Worm (Caenorhabditis elegans) whole organism, mixed stage, embryonic: ENCODE results near the gene srh-87.

Source experiments
- M03D4.4 ChIP-seq: sonication (generic microtip); optimal IDR thresholded peaks from 2 replicates; lab custom pipeline; 2017; ENCODE audit warnings: mild to moderate bottlenecking, missing genetic modification characterization, missing compliant biosample characterization
- bed-3 ChIP-seq: fragments of 200-800 bp; sonication (Bioruptor generic); optimal IDR thresholded peaks from 3 replicates; lab custom pipeline; 2018; ENCODE audit warnings: mild to moderate bottlenecking, missing genetic modification characterization, moderate library complexity, missing compliant biosample characterization
- blmp-1 ChIP-seq: fragments of 150-350 bp; optimal IDR thresholded peaks from 2 replicates; lab custom pipeline; 2014; ENCODE audit warnings: missing biosample characterization, missing genetic modification characterization
- ceh-39 ChIP-seq: fragments of 150-350 bp; optimal IDR thresholded peaks from 2 replicates; lab custom pipeline; 2014; ENCODE audit warnings: missing biosample characterization, missing genetic modification characterization
- ceh-83 ChIP-seq: fragments of 200-800 bp; sonication (Bioruptor generic); optimal IDR thresholded peaks from 2 replicates; lab custom pipeline; 2018; ENCODE audit warnings: mild to moderate bottlenecking, missing genetic modification characterization, missing compliant biosample characterization
- ces-1 ChIP-seq: fragments of 150-350 bp; optimal IDR thresholded peaks from 2 replicates; lab custom pipeline; 2014; ENCODE audit warnings: missing biosample characterization, missing genetic modification reagents, missing genetic modification characterization
- drap-1 ChIP-seq: fragments of 200-800 bp; sonication (Bioruptor generic); optimal IDR thresholded peaks from 3 replicates; lab custom pipeline; 2018; ENCODE audit warnings: mild to moderate bottlenecking, missing genetic modification characterization, missing compliant biosample characterization
- elt-3 ChIP-seq: fragments of 150-350 bp; optimal IDR thresholded peaks from 2 replicates; lab custom pipeline; 2014; ENCODE audit warnings: missing biosample characterization, missing genetic modification characterization
- flh-1 ChIP-seq: fragments of 200-800 bp; sonication (Bioruptor generic); optimal IDR thresholded peaks from 2 replicates; lab custom pipeline; 2018; ENCODE audit warnings: mild to moderate bottlenecking, missing genetic modification characterization, moderate library complexity, missing compliant biosample characterization
- ham-2 ChIP-seq: fragments of 200-800 bp; sonication (Bioruptor generic); optimal IDR thresholded peaks from 2 replicates; lab custom pipeline; 2018; ENCODE audit warnings: mild to moderate bottlenecking, missing genetic modification characterization, missing compliant biosample characterization
- hlh-1 ChIP-seq: fragments of 150-350 bp; optimal IDR thresholded peaks from 2 replicates; lab custom pipeline; 2014; ENCODE audit warnings: missing biosample characterization, missing genetic modification reagents, missing genetic modification characterization
- lin-13 ChIP-seq: fragments of 150-350 bp; optimal IDR thresholded peaks from 2 replicates; lab custom pipeline; 2014; ENCODE audit warnings: missing biosample characterization, missing genetic modification characterization
- lin-32 ChIP-seq: fragments of 200-800 bp; sonication (Bioruptor generic); optimal IDR thresholded peaks from 2 replicates; lab custom pipeline; 2018; ENCODE audit warnings: mild to moderate bottlenecking, missing genetic modification characterization, missing compliant biosample characterization
- lsy-2 ChIP-seq: fragments of 150-350 bp; optimal IDR thresholded peaks from 2 replicates; lab custom pipeline; 2014; ENCODE audit warnings: missing biosample characterization, missing genetic modification characterization
- mab-5 ChIP-seq: fragments of 150-350 bp; optimal IDR thresholded peaks from 2 replicates; lab custom pipeline; 2014; ENCODE audit warnings: missing biosample characterization, missing genetic modification characterization
- mls-2 ChIP-seq: sonication (generic microtip); optimal IDR thresholded peaks from 2 replicates; lab custom pipeline; 2016; ENCODE audit warnings: mild to moderate bottlenecking, missing genetic modification characterization, moderate library complexity, missing compliant biosample characterization
- nhr-12 ChIP-seq: fragments of 150-350 bp; optimal IDR thresholded peaks from 2 replicates; lab custom pipeline; 2014; ENCODE audit warnings: missing biosample characterization, missing genetic modification characterization
- nhr-2 ChIP-seq: fragments of 150-350 bp; optimal IDR thresholded peaks from 2 replicates; lab custom pipeline; 2014; ENCODE audit warnings: missing biosample characterization, missing genetic modification characterization
- nhr-237 ChIP-seq: fragments of 150-350 bp; optimal IDR thresholded peaks from 2 replicates; lab custom pipeline; 2014; ENCODE audit warnings: missing biosample characterization, missing genetic modification characterization
- pha-4 ChIP-seq: fragments of 150-350 bp; optimal IDR thresholded peaks from 2 replicates; lab custom pipeline; 2018; ENCODE audit warnings: missing biosample characterization, missing genetic modification reagents, missing genetic modification characterization
- sptf-1 ChIP-seq: sonication (generic microtip); optimal IDR thresholded peaks from 2 replicates; lab custom pipeline; 2017; ENCODE audit warnings: mild to moderate bottlenecking, missing genetic modification characterization, moderate library complexity, missing compliant biosample characterization
- tbx-8 ChIP-seq: fragments of 200-800 bp; sonication (Bioruptor generic); optimal IDR thresholded peaks from 2 replicates; lab custom pipeline; 2018; ENCODE audit warnings: mild to moderate bottlenecking, missing genetic modification characterization, moderate library complexity, missing compliant biosample characterization
- unc-120 ChIP-seq: sonication (generic microtip); optimal IDR thresholded peaks from 2 replicates; lab custom pipeline; 2017; ENCODE audit warnings: missing genetic modification characterization, missing compliant biosample characterization; ENCODE audit not compliant: poor library complexity, severe bottlenecking
- unc-39 ChIP-seq: fragments of 150-350 bp; optimal IDR thresholded peaks from 2 replicates; lab custom pipeline; 2014; ENCODE audit warnings: missing biosample characterization, missing genetic modification characterization
- unc-62 ChIP-seq: fragments of 150-350 bp; optimal IDR thresholded peaks from 2 replicates; lab custom pipeline; 2014; ENCODE audit warnings: missing biosample characterization, missing genetic modification reagents, missing genetic modification characterization
- zip-8 ChIP-seq: fragments of 150-350 bp; optimal IDR thresholded peaks from 2 replicates; lab custom pipeline; 2014; ENCODE audit warnings: missing biosample characterization, missing genetic modification characterization
- ztf-11 ChIP-seq: fragments of 150-350 bp; optimal IDR thresholded peaks from 2 replicates; lab custom pipeline; 2014; ENCODE audit warnings: missing biosample characterization, missing genetic modification characterization

The srh-87 gene

DNA sequence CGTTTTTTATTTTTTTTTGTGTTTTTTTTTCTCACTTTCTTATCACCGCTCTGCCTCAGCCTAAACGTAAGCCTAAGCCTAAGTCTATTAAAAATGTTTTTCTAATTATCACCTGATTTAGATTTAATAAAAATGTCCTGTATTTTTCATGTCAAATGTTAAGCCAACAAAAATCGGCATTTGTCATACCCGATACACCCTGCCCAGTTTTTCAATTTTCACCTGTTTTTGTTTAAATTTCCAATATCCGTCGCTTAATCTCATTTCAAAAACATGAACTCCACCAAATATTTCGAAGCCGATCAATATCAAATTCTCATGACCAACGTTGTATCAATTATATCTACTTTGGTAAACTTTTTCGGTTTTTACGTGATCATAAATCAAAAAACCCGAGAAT is 14.2 kb downstream of the srh-87 start, which contains the start of gene C31B8.1:
C31B8.1 (plus strand) TSS at position 301 of the 400 bp plus-strand sequence.
- no peak for TF ChIP-seq zip-8 (tag; lab: Kevin White, UChicago)
- TF ChIP-seq ztf-11: no peak
- TF ChIP-seq flh-1 (GFP tag; lab: Kevin White, UChicago): no peak
- no peak for TF ChIP-seq nhr-237 (tag; lab: Kevin White, UChicago)
- TF ChIP-seq blmp-1 (tag; lab: Kevin White, UChicago): no peak
- TF ChIP-seq ceh-39: no peak
- no peak for TF ChIP-seq mab-5 (tag; lab: Kevin White, UChicago)

DNA sequence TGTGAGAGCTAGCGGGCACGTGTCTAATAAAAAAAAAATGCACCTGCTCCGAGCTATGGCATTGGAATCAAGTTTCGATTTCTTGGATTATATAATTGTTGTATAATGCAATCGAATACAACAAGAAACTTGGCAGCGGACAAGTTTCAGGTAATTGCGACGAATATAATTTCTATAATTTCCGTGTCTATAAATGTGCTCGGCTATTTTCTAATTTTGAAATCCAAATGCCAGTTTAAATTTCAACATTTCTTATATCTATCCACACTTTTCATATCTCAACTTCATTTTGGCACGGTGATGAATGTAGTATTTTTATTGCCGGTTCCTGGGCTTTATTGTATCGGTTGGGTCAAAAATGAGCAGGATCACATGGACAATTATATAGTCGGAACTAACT is 15.7 kb downstream of the srh-87 start, which contains the start of gene C31B8.16:
C31B8.16 (plus strand) TSS at position 301 of the 400 bp plus-strand sequence.
- TF ChIP-seq mls-2 (tag; lab: Kevin White, UChicago) (no peak), drap-1 (GFP tag; lab: Kevin White, UChicago) (no peak), lin-13 (no peak), pha-4 (tag; lab: Kevin White, UChicago) (no peak), lsy-2 (no peak), ham-2 (no peak)

DNA sequence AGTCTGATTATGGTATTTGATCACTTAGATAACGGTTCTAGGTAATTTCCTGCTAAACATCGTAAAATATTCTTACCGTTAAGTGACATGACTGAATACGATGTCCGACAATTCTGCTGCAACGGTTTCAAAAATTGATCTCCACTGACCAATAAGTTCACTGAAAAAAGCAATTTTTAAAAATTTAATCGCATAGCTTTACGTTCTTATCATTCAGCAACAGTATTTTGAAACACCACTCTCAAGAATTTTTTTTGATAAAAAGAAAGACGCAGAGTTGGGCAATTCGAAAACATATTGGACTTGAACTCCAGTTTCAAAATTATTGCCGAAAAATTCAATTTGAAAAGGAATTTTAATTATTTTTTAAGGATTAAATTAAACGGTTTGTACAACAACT is 17.9 kb downstream of the srh-87 start, which contains the start of gene C31B8.12:
C31B8.12 (minus strand) TSS at position 101 of the 400 bp plus-strand sequence.
- TF ChIP-seq ceh-83 (no peak), unc-62 (GFP tag; lab: Kevin White, UChicago) (no peak), lin-32 (GFP tag; lab: Kevin White, UChicago) (no peak), tbx-8 (GFP tag; lab: Kevin White, UChicago) (no peak), nhr-12 (tag; lab: Kevin White, UChicago) (no peak), flh-1 (GFP tag; lab: Kevin White, UChicago) (no peak), nhr-2 (tag; lab: Kevin White, UChicago) (no peak)

DNA sequence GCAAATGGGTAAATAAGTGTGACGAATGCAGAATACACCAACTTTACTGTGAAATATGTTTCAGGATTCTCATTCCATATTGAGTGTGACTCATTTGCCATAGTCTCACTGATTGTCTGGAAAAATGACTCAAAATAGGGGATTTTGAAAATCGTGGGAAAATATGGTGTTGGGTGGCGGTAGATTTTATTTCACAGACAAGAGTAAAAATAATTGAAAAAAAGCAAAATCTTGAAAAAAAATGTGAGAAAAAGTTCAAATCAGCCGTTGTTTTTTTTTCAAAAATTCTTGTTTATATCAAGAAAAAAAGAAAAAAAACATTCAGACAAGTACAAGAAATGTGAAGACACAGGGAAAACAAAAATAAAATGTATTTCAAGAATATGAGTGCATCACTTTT is 22.9 kb downstream of the srh-87 start, which contains the start of gene srh-38:
srh-38 (minus strand) TSS at position 101 of the 400 bp plus-strand sequence.
- TF ChIP-seq sptf-1 (tag; lab: Kevin White, UChicago): no peak
- TF ChIP-seq hlh-1 (tag; lab: Kevin White, UChicago): no peak
- no peak for TF ChIP-seq M03D4.4 (tag; lab: Kevin White, UChicago)

DNA sequence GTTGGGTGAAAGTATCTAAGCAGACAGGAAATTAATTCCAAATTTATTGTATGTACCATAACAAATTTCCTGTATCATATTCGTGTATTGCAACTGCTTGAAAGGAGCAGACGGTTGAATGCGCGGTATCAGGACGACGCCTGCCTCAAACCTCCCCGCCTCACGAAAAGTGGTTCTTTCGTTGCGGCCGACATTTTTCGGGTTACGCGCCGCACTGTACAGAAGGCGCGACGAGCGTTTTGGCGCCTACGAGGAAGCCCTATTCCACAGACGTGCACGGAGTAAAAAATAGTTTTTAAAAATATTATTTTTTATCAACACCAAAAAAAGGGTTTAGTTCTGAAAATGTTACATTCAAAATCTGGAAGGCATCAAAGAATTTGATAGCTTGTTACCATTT is 25.4 kb downstream of the srh-87 start:
- TF ChIP-seq flh-1 (GFP tag; lab: Kevin White, UChicago) (no peak), unc-120 (no peak), nhr-2 (tag; lab: Kevin White, UChicago) (no peak), nhr-12 (tag; lab: Kevin White, UChicago) (no peak), ztf-11 (no peak), bed-3 (GFP tag; lab: Kevin White, UChicago) (no peak), ces-1 (GFP tag; lab: Kevin White, UChicago) (no peak), lsy-2 (no peak), lin-13 (no peak), blmp-1 (tag; lab: Kevin White, UChicago) (no peak)

DNA sequence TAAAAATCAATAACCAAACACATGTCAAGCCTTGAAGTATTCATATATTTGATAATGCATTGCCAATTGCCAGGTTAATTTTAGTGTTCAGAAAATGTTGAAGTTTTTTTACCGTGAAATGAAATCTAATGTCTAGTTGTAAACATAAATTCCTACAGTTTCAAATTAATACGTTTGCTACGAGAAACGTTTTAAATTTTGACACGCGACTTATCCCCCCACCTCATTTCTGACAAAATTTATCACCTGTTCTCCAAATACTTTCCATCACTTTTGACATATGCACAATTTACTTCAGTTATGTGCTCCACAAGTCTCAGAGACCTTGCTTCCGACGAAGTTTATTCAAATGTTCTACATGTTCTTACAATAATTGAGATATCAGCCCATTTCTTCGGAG is 31.6 kb downstream of the srh-87 start, which contains the start of gene srh-146:
srh-146 (plus strand) TSS at position 301 of the 400 bp plus-strand sequence.
- no peak for TF ChIP-seq elt-3 (tag; lab: Kevin White, UChicago)
- TF ChIP-seq M03D4.4 (tag; lab: Kevin White, UChicago): no peak
- no peak for TF ChIP-seq ham-2
- no peak for TF ChIP-seq tbx-8 (GFP tag; lab: Kevin White, UChicago)
- TF ChIP-seq nhr-12 (tag; lab: Kevin White, UChicago): no peak
- TF ChIP-seq hlh-1 (tag; lab: Kevin White, UChicago): no peak
- TF ChIP-seq, all 35 proteins: peak for 0

DNA sequence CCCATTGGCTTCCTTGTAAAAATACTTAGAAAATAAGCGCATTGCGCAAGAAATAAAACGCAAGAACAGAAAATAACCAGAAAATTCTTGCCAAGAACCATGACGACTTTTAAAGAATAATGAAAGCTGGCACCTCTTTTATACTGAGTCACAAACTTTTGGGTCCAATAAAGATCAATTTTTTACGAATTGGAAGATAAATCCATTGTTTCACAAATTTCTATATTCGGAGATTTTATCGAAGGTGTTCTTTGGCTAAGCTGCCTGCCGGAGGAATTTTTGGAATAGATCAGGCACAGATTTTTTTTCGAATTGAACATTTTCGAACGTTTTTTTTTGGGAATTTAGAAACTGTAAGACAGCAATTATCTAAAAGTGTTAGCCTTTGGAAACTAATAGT is 32.6 kb downstream of the srh-87 start, which contains the start of gene C31B8.9:
C31B8.9 (minus strand) TSS at position 101 of the 400 bp plus-strand sequence.
- TF ChIP-seq lsy-2 (no peak), elt-3 (tag; lab: Kevin White, UChicago) (no peak), ztf-11 (no peak), nhr-12 (tag; lab: Kevin White, UChicago) (no peak), zip-8 (tag; lab: Kevin White, UChicago) (no peak), unc-39 (tag; lab: Kevin White, UChicago) (no peak)
